Worm (Caenorhabditis elegans) whole organism, L4 larva: ENCODE results near the gene T12D8.5.

ENCODE experiments used
- F10B5.3 ChIP-seq: sonication (generic microtip); optimal IDR thresholded peaks from 2 replicates; lab custom pipeline; 2016; ENCODE audit warnings: mild to moderate bottlenecking, missing genetic modification characterization, missing compliant biosample characterization
- F44E2.7 ChIP-seq: fragments of 200-800 bp; sonication (Bioruptor generic); IDR thresholded peaks from 2 replicates; pipeline ENCODE4 v2.1.2; 2022; ENCODE audit warnings: missing genetic modification characterization, missing compliant biosample characterization
- F49E8.2 ChIP-seq: sonication (generic microtip); optimal IDR thresholded peaks from 2 replicates; lab custom pipeline; 2016; ENCODE audit warnings: missing compliant biosample characterization, mild to moderate bottlenecking, missing genetic modification characterization, borderline replicate concordance
- Y75B8A.6 ChIP-seq: fragments of 200-800 bp; sonication (Bioruptor generic); IDR thresholded peaks from 2 replicates; pipeline ENCODE4 v1.3.6; 2022; ENCODE audit warnings: missing genetic modification reagents, missing genetic modification characterization, missing compliant biosample characterization
- aha-1 ChIP-seq: fragments of 150-350 bp; peaks from one replicate; lab custom pipeline; 2014; ENCODE audit warnings: missing biosample characterization, missing genetic modification characterization
- attf-4 ChIP-seq: sonication (generic microtip); optimal IDR thresholded peaks from 3 replicates; lab custom pipeline; 2017; ENCODE audit warnings: missing biosample characterization, missing genetic modification characterization
- ceh-20 ChIP-seq: fragments of 200-800 bp; sonication (Bioruptor generic); IDR thresholded peaks from 2 replicates; pipeline ENCODE4 v1.3.6; 2022; ENCODE audit warnings: missing genetic modification reagents, missing genetic modification characterization, missing compliant biosample characterization
- ceh-44 ChIP-seq: fragments of 200-800 bp; sonication (Bioruptor generic); IDR thresholded peaks from 2 replicates; pipeline ENCODE4 v1.3.6; 2022; ENCODE audit warnings: missing genetic modification reagents, missing genetic modification characterization, missing compliant biosample characterization
- ceh-82 ChIP-seq: sonication (generic microtip); optimal IDR thresholded peaks from 2 replicates; lab custom pipeline; 2017; ENCODE audit warnings: missing biosample characterization, missing genetic modification characterization
- ces-1 ChIP-seq: fragments of 150-350 bp; sonication (generic microtip); optimal IDR thresholded peaks from 4 replicates; lab custom pipeline; 2014; ENCODE audit warnings: missing biosample characterization, missing genetic modification reagents, missing genetic modification characterization
- cey-2 ChIP-seq: sonication (generic microtip); optimal IDR thresholded peaks from 3 replicates; lab custom pipeline; 2017; ENCODE audit warnings: missing genetic modification characterization, mild to moderate bottlenecking, missing compliant biosample characterization, antibody characterized with exemption, borderline replicate concordance; ENCODE audit not compliant: insufficient read depth
- daf-12 ChIP-seq: fragments of 150-350 bp; optimal IDR thresholded peaks from 2 replicates; lab custom pipeline; 2014; ENCODE audit warnings: missing biosample characterization, missing genetic modification reagents, missing genetic modification characterization
- daf-19 ChIP-seq: fragments of 200-800 bp; sonication (Bioruptor generic); conservative IDR thresholded peaks from 2 replicates; pipeline ENCODE4 v1.3.6; 2022; ENCODE audit warnings: missing genetic modification characterization, missing compliant biosample characterization
- dpl-1 ChIP-seq: fragments of 150-350 bp; optimal IDR thresholded peaks from 2 replicates; lab custom pipeline; 2014; ENCODE audit warnings: missing biosample characterization, missing genetic modification reagents, missing genetic modification characterization
- egl-43 ChIP-seq: fragments of 200-800 bp; sonication (Bioruptor generic); IDR thresholded peaks from 2 replicates; pipeline ENCODE4 v1.3.6; 2022; ENCODE audit warnings: missing genetic modification reagents, missing genetic modification characterization, missing compliant biosample characterization
- hif-1 ChIP-seq, 2 experiments: sonication (generic microtip); optimal IDR thresholded peaks; 2 replicates each; lab custom pipeline; 2016 to 2017; ENCODE audit warnings: missing compliant biosample characterization in 2 of 2, missing genetic modification characterization in 2 of 2, missing genetic modification reagents in 2 of 2, missing genotype in 2 of 2, mild to moderate bottlenecking in 1 of 2
- hlh-30 ChIP-seq: sonication (generic microtip); optimal IDR thresholded peaks from 2 replicates; lab custom pipeline; 2017; ENCODE audit warnings: antibody characterized with exemption, mild to moderate bottlenecking, missing genetic modification characterization, missing compliant biosample characterization; ENCODE audit not compliant: insufficient read depth
- hmg-1.1 ChIP-seq: fragments of 200-800 bp; sonication (Bioruptor generic); IDR thresholded peaks from 2 replicates; pipeline ENCODE4 v1.3.6; 2022; ENCODE audit warnings: missing genetic modification reagents, missing genetic modification characterization, missing compliant biosample characterization
- lin-13 ChIP-seq: fragments of 150-350 bp; optimal IDR thresholded peaks from 2 replicates; lab custom pipeline; 2014; ENCODE audit warnings: missing biosample characterization, missing genetic modification reagents, missing genetic modification characterization
- lin-29 ChIP-seq: fragments of 200-800 bp; sonication (Bioruptor generic); IDR thresholded peaks from 2 replicates; pipeline ENCODE4 v1.3.6; 2022; ENCODE audit warnings: missing genetic modification reagents, missing genetic modification characterization, missing compliant biosample characterization
- lin-39 ChIP-seq: fragments of 150-350 bp; optimal IDR thresholded peaks from 2 replicates; lab custom pipeline; 2014; ENCODE audit warnings: missing biosample characterization, missing genetic modification reagents, missing genetic modification characterization
- lsy-2 ChIP-seq, 2 experiments: fragments of 150-350 bp in 1 of 2; sonication (generic microtip) in 1 of 2; optimal IDR thresholded peaks; 2 replicates each; lab custom pipeline; 2014 to 2017; ENCODE audit warnings: missing biosample characterization in 2 of 2, missing genetic modification characterization in 2 of 2
- madf-9 ChIP-seq: fragments of 200-800 bp; sonication (Bioruptor generic); conservative IDR thresholded peaks from 2 replicates; pipeline ENCODE4 v1.3.6; 2022; ENCODE audit warnings: missing genetic modification reagents, missing genetic modification characterization, missing compliant biosample characterization
- mdl-1 ChIP-seq, 2 experiments: fragments of 150-350 bp in 1 of 2; sonication (generic microtip) in 1 of 2; optimal IDR thresholded peaks; 2 replicates each; lab custom pipeline; 2014 to 2017; ENCODE audit warnings: missing biosample characterization in 2 of 2, missing genetic modification characterization in 2 of 2
- mdt-29 ChIP-seq: fragments of 200-800 bp; sonication (Bioruptor generic); IDR thresholded peaks from 2 replicates; pipeline ENCODE4 v1.3.6; 2022; ENCODE audit warnings: missing genetic modification reagents, missing genetic modification characterization, missing compliant biosample characterization
- mxl-2 ChIP-seq: fragments of 200-800 bp; sonication (Bioruptor generic); conservative IDR thresholded peaks from 2 replicates; pipeline ENCODE4 v1.3.6; 2022; ENCODE audit warnings: missing genetic modification reagents, missing genetic modification characterization, missing compliant biosample characterization
- nhr-102 ChIP-seq: sonication (generic microtip); optimal IDR thresholded peaks from 2 replicates; lab custom pipeline; 2016; ENCODE audit warnings: mild to moderate bottlenecking, missing genetic modification characterization, moderate library complexity, missing compliant biosample characterization
- nhr-11 ChIP-seq: fragments of 150-350 bp; optimal IDR thresholded peaks from 2 replicates; lab custom pipeline; 2014; ENCODE audit warnings: missing biosample characterization, missing genetic modification characterization
- nhr-111 ChIP-seq: fragments of 200-800 bp; sonication (Bioruptor generic); optimal IDR thresholded peaks from 2 replicates; lab custom pipeline; 2018; ENCODE audit warnings: mild to moderate bottlenecking, missing genetic modification characterization, missing compliant biosample characterization
- nhr-28 ChIP-seq: fragments of 150-350 bp; optimal IDR thresholded peaks from 2 replicates; lab custom pipeline; 2014; ENCODE audit warnings: missing biosample characterization, missing genetic modification characterization
- nhr-41 ChIP-seq: fragments of 200-800 bp; sonication (Bioruptor generic); IDR thresholded peaks from 2 replicates; pipeline ENCODE4 v1.3.6; 2022; ENCODE audit warnings: missing genetic modification reagents, missing genetic modification characterization, missing compliant biosample characterization
- nhr-48 ChIP-seq: sonication (generic microtip); optimal IDR thresholded peaks from 2 replicates; lab custom pipeline; 2016; ENCODE audit warnings: mild to moderate bottlenecking, missing genetic modification characterization, missing compliant biosample characterization
- nhr-6 ChIP-seq: fragments of 150-350 bp; optimal IDR thresholded peaks from 2 replicates; lab custom pipeline; 2014; ENCODE audit warnings: missing biosample characterization, missing genetic modification characterization
- pha-4 ChIP-seq, 2 experiments: fragments of 150-350 bp in 1 of 2; fragments of 200-800 bp in 1 of 2; sonication (Bioruptor generic) in 1 of 2; IDR thresholded peaks in 1 of 2; optimal IDR thresholded peaks in 1 of 2; 2 replicates each; pipeline versions ENCODE4 v1.3.6 to Lab custom; 2014 to 2022; ENCODE audit warnings: missing genetic modification characterization in 2 of 2, missing genetic modification reagents in 2 of 2, missing biosample characterization in 1 of 2, missing compliant biosample characterization in 1 of 2
- php-3 ChIP-seq: fragments of 200-800 bp; sonication (Bioruptor generic); IDR thresholded peaks from 2 replicates; pipeline ENCODE4 v1.3.6; 2022; ENCODE audit warnings: missing genetic modification reagents, missing genetic modification characterization, missing compliant biosample characterization
- sdz-12 ChIP-seq: fragments of 200-800 bp; sonication (Bioruptor generic); optimal IDR thresholded peaks from 2 replicates; lab custom pipeline; 2018; ENCODE audit warnings: mild to moderate bottlenecking, missing genetic modification characterization, missing compliant biosample characterization
- set-16 ChIP-seq: fragments of 200-800 bp; sonication (Bioruptor generic); IDR thresholded peaks from 2 replicates; pipeline ENCODE4 v1.3.6; 2022; ENCODE audit warnings: missing genetic modification reagents, missing genetic modification characterization, missing compliant biosample characterization
- skn-1 ChIP-seq: fragments of 150-350 bp; optimal IDR thresholded peaks from 2 replicates; lab custom pipeline; 2014; ENCODE audit warnings: missing biosample characterization, missing genetic modification characterization
- spr-3 ChIP-seq: fragments of 200-800 bp; sonication (Bioruptor generic); optimal IDR thresholded peaks from 2 replicates; lab custom pipeline; 2018; ENCODE audit warnings: mild to moderate bottlenecking, missing genetic modification characterization, missing compliant biosample characterization
- zag-1 ChIP-seq: fragments of 150-350 bp; optimal IDR thresholded peaks from 2 replicates; lab custom pipeline; 2014; ENCODE audit warnings: missing biosample characterization, missing genetic modification characterization
- zip-11 ChIP-seq: fragments of 200-800 bp; sonication (Bioruptor generic); IDR thresholded peaks from 2 replicates; pipeline ENCODE4 v1.3.6; 2022; ENCODE audit warnings: missing genetic modification characterization, missing compliant biosample characterization
- ztf-11 ChIP-seq: fragments of 150-350 bp; optimal IDR thresholded peaks from 2 replicates; lab custom pipeline; 2014; ENCODE audit warnings: missing biosample characterization, missing genetic modification characterization

Gene T12D8.5

ce11 chrIII:13643534-13643933 is 16.9 kb upstream of the T12D8.5 start, which contains the start of the genes drr-2 and set-16 (continued):
- TF ChIP-seq aha-1 (tag; lab: Kevin White, UChicago) = peak; percentile 100
- TF ChIP-seq hif-1 (tag; optimal IDR thresholded peaks at IDR 0.05; lab: Kevin White, UChicago) = peak; percentile 87 to 93
- peak; percentile 99 for TF ChIP-seq hmg-1.1 (GFP tag; lab: Robert Waterston, UW)
- peak; percentile 95 for TF ChIP-seq F10B5.3 (tag; lab: Kevin White, UChicago)
- peak; percentile 81 for TF ChIP-seq nhr-41
- peak; percentile 97 for TF ChIP-seq nhr-28 (tag; lab: Kevin White, UChicago)
- TF ChIP-seq nhr-48 (tag; lab: Kevin White, UChicago) = peak; percentile 96
- no peak for TF ChIP-seq daf-12 (tag; lab: Kevin White, UChicago)
- TF ChIP-seq nhr-11 (tag; lab: Kevin White, UChicago) = peak; percentile 99
- TF ChIP-seq egl-43 (GFP tag; lab: Robert Waterston, UW) = peak; percentile 97
- peak; percentile 96 for TF ChIP-seq madf-9 (GFP tag; lab: Robert Waterston, UW)
- TF ChIP-seq lin-29 (GFP tag; lab: Robert Waterston, UW) = peak; percentile 98
- no peak for TF ChIP-seq nhr-111 (GFP tag; lab: Kevin White, UChicago)
- TF ChIP-seq zag-1 (tag; lab: Kevin White, UChicago) = peak; percentile 69
- TF ChIP-seq zip-11 (GFP tag; lab: Robert Waterston, UW) = 0 out of 2 replicates have a peak, but pooled peaks have one; percentile 41
- TF ChIP-seq Y75B8A.6 (GFP tag; lab: Robert Waterston, UW) = peak; percentile 97
- TF ChIP-seq php-3 (GFP tag; lab: Robert Waterston, UW) = peak; percentile 93
- peak; percentile 87 for TF ChIP-seq ces-1 (GFP tag; lab: Kevin White, UChicago)
- peak; percentile 90 to 97 for TF ChIP-seq lsy-2 (tag; optimal IDR thresholded peaks at IDR 0.05; lab: Kevin White, UChicago)
- peak; percentile 79 for TF ChIP-seq skn-1 (tag; lab: Kevin White, UChicago)
- TF ChIP-seq sdz-12 (GFP tag; lab: Kevin White, UChicago) = peak; percentile 12
- peak; percentile 99 for TF ChIP-seq nhr-6

- no peak for TF ChIP-seq nhr-6
- peak; percentile 9; the same call in 1 of the 2 replicates for TF ChIP-seq egl-43 (GFP tag; lab: Robert Waterston, UW)
- TF ChIP-seq set-16 = peak; percentile 94
- TF ChIP-seq F49E8.2 (tag; lab: Kevin White, UChicago) = no peak
- TF ChIP-seq spr-3 (GFP tag; lab: Kevin White, UChicago) = no peak
- TF ChIP-seq ceh-20 = no peak
These were observed 16.2 kb upstream of the T12D8.5 start for ce11 chrIII:13642776-13643175.

- TF ChIP-seq mdl-1 (tag; optimal IDR thresholded peaks at IDR 0.05; lab: Kevin White, UChicago) (no peak), nhr-102 (no peak), ceh-82 (tag; lab: Kevin White, UChicago) (no peak), lin-13 (GFP tag; lab: Kevin White, UChicago) (no peak), cey-2 (no peak), zip-11 (GFP tag; lab: Robert Waterston, UW) (no peak), madf-9 (GFP tag; lab: Robert Waterston, UW) (no peak), mxl-2 (no peak), mdt-29 (no peak)
- TF ChIP-seq, all 104 proteins: peak for 0
These were observed 15.6 kb upstream of the T12D8.5 start, which contains the start of gene T12D8.10 for ce11 chrIII:13642227-13642626. Gene T12D8.10 (minus strand): TSS chrIII:13642327.

ce11 chrIII:13641588-13641987 is 15.0 kb upstream of the T12D8.5 start, which contains the start of gene acbp-5:
Gene acbp-5 (minus strand): TSS chrIII:13641688.
- TF ChIP-seq attf-4 (no peak), lin-13 (GFP tag; lab: Kevin White, UChicago) (no peak), spr-3 (GFP tag; lab: Kevin White, UChicago) (no peak), dpl-1 (GFP tag; lab: Kevin White, UChicago) (no peak), hlh-30 (tag; lab: Kevin White, UChicago) (no peak), ceh-82 (tag; lab: Kevin White, UChicago) (no peak), ztf-11 (tag; lab: Kevin White, UChicago) (no peak), F44E2.7 (GFP tag; lab: Robert Waterston, UW) (no peak), mdl-1 (tag; optimal IDR thresholded peaks at IDR 0.05; lab: Kevin White, UChicago) (no peak), daf-19 (GFP tag; lab: Robert Waterston, UW) (no peak), pha-4 (GFP tag; IDR thresholded peaks at IDR 0.05; lab: Robert Waterston, UW) (no peak), pha-4 (tag; optimal IDR thresholded peaks at IDR 0.05; lab: Kevin White, UChicago) (no peak), ceh-44 (GFP tag; lab: Robert Waterston, UW) (no peak), hmg-1.1 (GFP tag; lab: Robert Waterston, UW) (no peak), lin-39 (no peak)
